Fruit fly (Drosophila melanogaster) whole organism, embryonic: ENCODE results near the gene Kua.
A peak's percentile ranks its signal among the peaks of the same experiment; 100 is the strongest.

Experiments
- Asciz ChIP-seq: fragments of 200-800 bp; sonication (Bioruptor generic); optimal IDR thresholded peaks from 2 replicates; lab custom pipeline; 2017; ENCODE audit warnings: missing biosample characterization, mild to moderate bottlenecking, missing genetic modification characterization, missing genetic modification reagents
- Atf3 ChIP-seq: fragments of 200-800 bp; sonication (Bioruptor generic); optimal IDR thresholded peaks from 3 replicates; lab custom pipeline; 2016; ENCODE audit warnings: missing biosample characterization, missing genetic modification characterization
- Bteb2 ChIP-seq: fragments of 200-800 bp; sonication (Bioruptor generic); optimal IDR thresholded peaks from 2 replicates; lab custom pipeline; 2016; ENCODE audit warnings: missing biosample characterization, missing genetic modification characterization
- CG10979 ChIP-seq: fragments of 200-800 bp; sonication (Bioruptor generic); optimal IDR thresholded peaks from 2 replicates; lab custom pipeline; 2018; ENCODE audit warnings: missing biosample characterization, mild to moderate bottlenecking, missing genetic modification characterization, moderate library complexity
- CG12744 ChIP-seq: fragments of 200-800 bp; sonication (Bioruptor generic); optimal IDR thresholded peaks from 2 replicates; lab custom pipeline; 2016; ENCODE audit warnings: missing biosample characterization, missing genetic modification characterization
- CG14965 ChIP-seq: fragments of 200-800 bp; sonication (Bioruptor generic); optimal IDR thresholded peaks from 2 replicates; lab custom pipeline; 2016; ENCODE audit warnings: missing biosample characterization, missing genetic modification characterization, borderline replicate concordance
- CG16815 ChIP-seq: fragments of 200-800 bp; sonication (Bioruptor generic); optimal IDR thresholded peaks from 3 replicates; lab custom pipeline; 2017; ENCODE audit warnings: missing biosample characterization, mild to moderate bottlenecking, missing genetic modification characterization
- CG17359 ChIP-seq: fragments of 200-800 bp; sonication (Bioruptor generic); optimal IDR thresholded peaks from 3 replicates; lab custom pipeline; 2018; ENCODE audit warnings: missing biosample characterization, mild to moderate bottlenecking, missing genetic modification characterization, moderate library complexity
- CG17612 ChIP-seq: fragments of 200-800 bp; sonication (Bioruptor generic); IDR thresholded peaks from 2 replicates; pipeline ENCODE4 v1.3.6; 2022; ENCODE audit warnings: missing biosample characterization, missing genetic modification characterization
- CG18011 ChIP-seq: fragments of 200-800 bp; sonication (Bioruptor generic); optimal IDR thresholded peaks from 2 replicates; lab custom pipeline; 2017; ENCODE audit warnings: missing biosample characterization, missing genetic modification characterization, mild to moderate bottlenecking, moderate library complexity, missing genotype
- CG30431 ChIP-seq: fragments of 200-800 bp; sonication (Bioruptor generic); optimal IDR thresholded peaks from 2 replicates; lab custom pipeline; 2017; ENCODE audit warnings: missing biosample characterization, missing genetic modification characterization
- CG34422 ChIP-seq: fragments of 200-800 bp; sonication (Bioruptor generic); IDR thresholded peaks from 3 replicates; pipeline ENCODE4 v1.3.6; 2022; ENCODE audit warnings: missing biosample characterization, missing genetic modification characterization
- CG5245 ChIP-seq: fragments of 200-800 bp; sonication (Bioruptor generic); optimal IDR thresholded peaks from 3 replicates; lab custom pipeline; 2016; ENCODE audit warnings: missing biosample characterization, missing genetic modification characterization
- CG6854 ChIP-seq: fragments of 200-800 bp; sonication (Bioruptor generic); optimal IDR thresholded peaks from 3 replicates; lab custom pipeline; 2017; ENCODE audit warnings: missing biosample characterization, mild to moderate bottlenecking, missing genetic modification characterization
- CG7556 ChIP-seq: fragments of 200-800 bp; sonication (Bioruptor generic); optimal IDR thresholded peaks from 2 replicates; lab custom pipeline; 2017; ENCODE audit warnings: missing biosample characterization, mild to moderate bottlenecking, missing genetic modification characterization
- CG9215 ChIP-seq: fragments of 200-800 bp; sonication (Bioruptor generic); IDR thresholded peaks from 2 replicates; pipeline ENCODE4 v1.3.6; 2022; ENCODE audit warnings: missing biosample characterization, missing genetic modification characterization
- CG9797 ChIP-seq: fragments of 200-800 bp; sonication (Bioruptor generic); optimal IDR thresholded peaks from 3 replicates; lab custom pipeline; 2018; ENCODE audit warnings: missing biosample characterization, mild to moderate bottlenecking, missing genetic modification characterization
- D19B ChIP-seq: fragments of 200-800 bp; sonication (Bioruptor generic); optimal IDR thresholded peaks from 2 replicates; lab custom pipeline; 2017; ENCODE audit warnings: missing biosample characterization, mild to moderate bottlenecking, missing genetic modification characterization
- Dek ChIP-seq: fragments of 200-800 bp; sonication (Bioruptor generic); optimal IDR thresholded peaks from 3 replicates; lab custom pipeline; 2019; ENCODE audit warnings: missing biosample characterization, mild to moderate bottlenecking, missing genetic modification characterization, moderate library complexity
- Dip2 ChIP-seq: fragments of 200-800 bp; sonication (Bioruptor generic); IDR thresholded peaks from 2 replicates; pipeline ENCODE4 v1.3.6; 2022; ENCODE audit warnings: missing biosample characterization, missing genetic modification characterization
- Dll ChIP-seq: fragments of 200-800 bp; sonication (Bioruptor generic); IDR thresholded peaks from 4 replicates; pipeline ENCODE4 v1.3.6; 2022; ENCODE audit warnings: missing biosample characterization, missing genetic modification characterization; ENCODE audit not compliant: partially characterized antibody
- Fer3 ChIP-seq: fragments of 200-800 bp; sonication (Bioruptor generic); optimal IDR thresholded peaks from 2 replicates; lab custom pipeline; 2018; ENCODE audit warnings: missing biosample characterization, mild to moderate bottlenecking, missing genetic modification characterization, moderate library complexity
- Hr51 ChIP-seq, 2 experiments: fragments of 200-800 bp; sonication (Bioruptor generic); optimal IDR thresholded peaks; 2 replicates in 1 of 2; 3 replicates in 1 of 2; lab custom pipeline; 2016 to 2018; ENCODE audit warnings: missing biosample characterization in 2 of 2, missing genetic modification characterization in 2 of 2, mild to moderate bottlenecking in 1 of 2, moderate library complexity in 1 of 2
- Lim3 ChIP-seq: fragments of 200-800 bp; sonication (Bioruptor generic); IDR thresholded peaks from 2 replicates; pipeline ENCODE4 v1.3.6; 2022; ENCODE audit warnings: missing biosample characterization, missing genetic modification characterization
- MESR4 ChIP-seq: fragments of 200-800 bp; sonication (Bioruptor generic); optimal IDR thresholded peaks from 2 replicates; lab custom pipeline; 2018; ENCODE audit warnings: missing biosample characterization, mild to moderate bottlenecking, missing genetic modification characterization, moderate library complexity
- Med ChIP-seq: fragments of 200-800 bp; sonication (Bioruptor generic); peaks from one replicate; lab custom pipeline; 2016; ENCODE audit warnings: missing biosample characterization, missing genetic modification characterization, mild to moderate bottlenecking, inconsistent platforms, moderate library complexity
- Nf-YB ChIP-seq: fragments of 200-800 bp; sonication (Bioruptor generic); optimal IDR thresholded peaks from 3 replicates; lab custom pipeline; 2019; ENCODE audit warnings: missing biosample characterization, mild to moderate bottlenecking, missing genetic modification characterization, moderate library complexity
- Rfx ChIP-seq: fragments of 200-800 bp; sonication (Bioruptor generic); IDR thresholded peaks from 2 replicates; pipeline ENCODE4 v1.3.6; 2022; ENCODE audit warnings: missing biosample characterization, missing genetic modification characterization
- Sox102F ChIP-seq: fragments of 200-800 bp; sonication (Bioruptor generic); optimal IDR thresholded peaks from 2 replicates; lab custom pipeline; 2018; ENCODE audit warnings: missing biosample characterization, mild to moderate bottlenecking, missing genetic modification characterization, moderate library complexity
- caup ChIP-seq: fragments of 200-800 bp; sonication (Bioruptor generic); optimal IDR thresholded peaks from 3 replicates; lab custom pipeline; 2017; ENCODE audit warnings: missing biosample characterization, mild to moderate bottlenecking, missing genetic modification characterization, moderate library complexity; ENCODE audit not compliant: severe bottlenecking
- ewg ChIP-seq: fragments of 200-800 bp; sonication (Bioruptor generic); optimal IDR thresholded peaks from 3 replicates; lab custom pipeline; 2017; ENCODE audit warnings: mild to moderate bottlenecking, missing biosample characterization, missing genetic modification reagents, missing genetic modification characterization
- fd64A ChIP-seq: fragments of 200-800 bp; sonication (Bioruptor generic); optimal IDR thresholded peaks from 3 replicates; lab custom pipeline; 2018; ENCODE audit warnings: missing biosample characterization, mild to moderate bottlenecking, missing genetic modification characterization
- fu2 ChIP-seq: fragments of 200-800 bp; sonication (Bioruptor generic); optimal IDR thresholded peaks from 2 replicates; lab custom pipeline; 2016; ENCODE audit warnings: missing biosample characterization, missing genetic modification characterization
- gfzf ChIP-seq: fragments of 200-800 bp; sonication (Bioruptor generic); optimal IDR thresholded peaks from 2 replicates; lab custom pipeline; 2016; ENCODE audit warnings: missing biosample characterization, mild to moderate bottlenecking, missing genetic modification characterization, moderate library complexity
- gro ChIP-seq: fragments of 200-800 bp; sonication (Bioruptor generic); optimal IDR thresholded peaks from 2 replicates; lab custom pipeline; 2016; ENCODE audit warnings: missing biosample characterization, missing genetic modification characterization
- hb ChIP-seq: fragments of 200-800 bp; sonication (Bioruptor generic); IDR thresholded peaks from 3 replicates; pipeline ENCODE4 v1.3.6; 2022; ENCODE audit warnings: missing biosample characterization, missing genetic modification characterization; ENCODE audit not compliant: partially characterized antibody
- jumu ChIP-seq: fragments of 200-800 bp; sonication (Bioruptor generic); optimal IDR thresholded peaks from 3 replicates; lab custom pipeline; 2016; ENCODE audit warnings: missing biosample characterization, missing genetic modification characterization
- lab ChIP-seq: fragments of 200-800 bp; sonication (Bioruptor generic); optimal IDR thresholded peaks from 3 replicates; lab custom pipeline; 2017; ENCODE audit warnings: missing biosample characterization, missing genetic modification characterization, mild to moderate bottlenecking, moderate library complexity, missing genetic modification reagents
- luna ChIP-seq: fragments of 200-800 bp; sonication (Bioruptor generic); optimal IDR thresholded peaks from 2 replicates; lab custom pipeline; 2016; ENCODE audit warnings: missing biosample characterization, missing genetic modification characterization
- pzg ChIP-seq: fragments of 200-800 bp; sonication (Bioruptor generic); optimal IDR thresholded peaks from 3 replicates; lab custom pipeline; 2018; ENCODE audit warnings: missing biosample characterization, mild to moderate bottlenecking, missing genetic modification characterization, moderate library complexity
- sima ChIP-seq: fragments of 200-800 bp; sonication (Bioruptor generic); optimal IDR thresholded peaks from 2 replicates; lab custom pipeline; 2016; ENCODE audit warnings: missing biosample characterization, missing genetic modification characterization
- slp2 ChIP-seq: fragments of 200-800 bp; sonication (Bioruptor generic); optimal IDR thresholded peaks from 2 replicates; lab custom pipeline; 2016; ENCODE audit warnings: missing biosample characterization, missing genetic modification characterization
- sna ChIP-seq: fragments of 200-800 bp; sonication (Bioruptor generic); IDR thresholded peaks from 2 replicates; pipeline ENCODE4 v1.3.6; 2022; ENCODE audit warnings: missing biosample characterization, missing genetic modification characterization; ENCODE audit not compliant: partially characterized antibody
- sqz ChIP-seq: fragments of 200-800 bp; sonication (Bioruptor generic); optimal IDR thresholded peaks from 3 replicates; lab custom pipeline; 2018; ENCODE audit warnings: missing biosample characterization, mild to moderate bottlenecking, missing genetic modification characterization
- tap ChIP-seq: fragments of 200-800 bp; optimal IDR thresholded peaks from 3 replicates; lab custom pipeline; 2019; ENCODE audit warnings: missing biosample characterization, mild to moderate bottlenecking, missing genetic modification characterization, moderate library complexity
- tna ChIP-seq: fragments of 200-800 bp; sonication (Bioruptor generic); IDR thresholded peaks from 2 replicates; pipeline ENCODE4 v1.3.6; 2022; ENCODE audit warnings: missing biosample characterization, missing genetic modification characterization; ENCODE audit not compliant: partially characterized antibody
- tx ChIP-seq: fragments of 200-800 bp; sonication (Bioruptor generic); optimal IDR thresholded peaks from 2 replicates; lab custom pipeline; 2016; ENCODE audit warnings: missing biosample characterization, missing genetic modification characterization
- yki ChIP-seq: fragments of >200 bp; optimal IDR thresholded peaks from 3 replicates; lab custom pipeline; 2018
- z ChIP-seq: fragments of 200-800 bp; sonication (Bioruptor generic); IDR thresholded peaks from 3 replicates; pipeline ENCODE4 v1.3.6; 2022; ENCODE audit warnings: missing biosample characterization, missing genetic modification characterization
- zfh1 ChIP-seq: fragments of 200-800 bp; sonication (Bioruptor generic); IDR thresholded peaks from 3 replicates; pipeline ENCODE4 v1.3.6; 2022; ENCODE audit warnings: missing biosample characterization, missing genetic modification characterization

Gene Kua

DNA sequence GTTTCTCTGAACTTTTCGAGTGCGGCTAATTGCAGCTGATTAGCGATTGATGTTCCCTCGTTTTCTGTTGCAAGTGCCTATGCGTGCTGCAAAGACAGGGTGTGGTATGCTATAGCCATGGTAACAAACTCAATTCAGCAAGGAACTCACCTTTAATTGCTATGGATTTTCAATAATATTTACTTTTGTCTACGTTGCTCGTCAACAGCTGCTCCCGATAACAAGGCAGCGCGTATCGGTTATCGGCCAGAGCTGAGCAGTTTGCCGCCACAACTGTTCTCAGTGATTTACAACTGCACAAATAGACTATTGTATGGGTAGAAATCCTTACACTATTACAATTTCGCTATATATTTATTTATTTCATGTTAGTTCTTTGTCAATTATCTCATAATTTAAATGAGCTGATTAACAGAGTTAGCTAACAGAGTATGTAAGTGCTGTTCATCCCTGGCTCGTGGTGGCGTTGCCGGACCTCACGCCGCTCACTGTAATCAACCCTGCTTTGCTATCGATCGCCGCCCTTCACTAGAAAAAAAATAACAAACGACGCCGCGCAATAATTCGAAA is 22.1 kb upstream of the Kua start, which contains the start of the genes pr and neb (continued):
- no peak for TF ChIP-seq tna (GFP tag; lab: Robert Waterston, UW)
- TF ChIP-seq gro (GFP tag; lab: Kevin White, UChicago) = peak; percentile 7
- peak; percentile 26 for TF ChIP-seq ewg (GFP tag; lab: Kevin White, UChicago)
- TF ChIP-seq pzg (GFP tag; lab: Kevin White, UChicago) = peak; percentile 72
- peak; percentile 24 for TF ChIP-seq Dek (tag; lab: Kevin White, UChicago)
- peak; percentile 20 to 66 for TF ChIP-seq Hr51 (GFP tag; optimal IDR thresholded peaks at IDR 0.05; lab: Kevin White, UChicago)
- no peak for TF ChIP-seq CG16815 (GFP tag; lab: Kevin White, UChicago)
- peak; percentile 33 for TF ChIP-seq Bteb2 (GFP tag; lab: Kevin White, UChicago)
- TF ChIP-seq Atf3 = no peak
- peak; percentile 24 for TF ChIP-seq CG30431 (GFP tag; lab: Kevin White, UChicago)
- no peak for TF ChIP-seq Fer3
- no peak for TF ChIP-seq tap (tag; lab: Kevin White, UChicago)
- TF ChIP-seq CG6854 = no peak
- no peak for TF ChIP-seq z
- peak; percentile 49 for TF ChIP-seq MESR4 (GFP tag; lab: Kevin White, UChicago)
- TF ChIP-seq zfh1 (GFP tag; lab: Robert Waterston, UW) = peak; percentile 62
- no peak for TF ChIP-seq CG9215 (GFP tag; lab: Robert Waterston, UW)
- peak; percentile 61 for TF ChIP-seq CG7556
- no peak for TF ChIP-seq luna (GFP tag; lab: Kevin White, UChicago)
- no peak for TF ChIP-seq Lim3 (GFP tag; lab: Robert Waterston, UW)
- no peak for TF ChIP-seq Asciz (GFP tag; lab: Kevin White, UChicago)
- TF ChIP-seq slp2 (GFP tag; lab: Kevin White, UChicago) = no peak
- peak; percentile 89 for TF ChIP-seq Med
- no peak for TF ChIP-seq D19B (GFP tag; lab: Kevin White, UChicago)
- peak; percentile 13 for TF ChIP-seq gfzf (GFP tag; lab: Kevin White, UChicago)
- peak; percentile 67 for TF ChIP-seq Sox102F (GFP tag; lab: Kevin White, UChicago)
- no peak for TF ChIP-seq tx (GFP tag; lab: Kevin White, UChicago)
- TF ChIP-seq CG9797 (GFP tag; lab: Kevin White, UChicago) = peak; percentile 34
- TF ChIP-seq caup = peak; percentile 41
- TF ChIP-seq sima (GFP tag; lab: Kevin White, UChicago) = no peak
- TF ChIP-seq Nf-YB (GFP tag; lab: Kevin White, UChicago) = peak; percentile 41
- peak; percentile 25 for TF ChIP-seq lab
- peak; percentile 64 for TF ChIP-seq sna
- peak; percentile 51 for TF ChIP-seq sqz (GFP tag; lab: Kevin White, UChicago)
- TF ChIP-seq CG34422 (GFP tag; lab: Robert Waterston, UW) = peak; percentile 67; the same call in 1 of the 3 replicates
- TF ChIP-seq CG14965 = no peak
- TF ChIP-seq Dll = peak; percentile 65; the same call in 2 of the 4 replicates
- TF ChIP-seq Rfx = peak; percentile 84
- TF ChIP-seq hb (GFP tag; lab: Robert Waterston, UW) = no peak
- no peak for TF ChIP-seq fu2 (GFP tag; lab: Kevin White, UChicago)
- peak; percentile 3 for TF ChIP-seq CG10979
- no peak for TF ChIP-seq yki (lab: Kevin White, UChicago)
- peak; percentile 13 for TF ChIP-seq jumu (GFP tag; lab: Kevin White, UChicago)
- no peak for TF ChIP-seq CG17359 (tag; lab: Kevin White, UChicago)
- TF ChIP-seq CG18011 = peak; percentile 40
- no peak for TF ChIP-seq CG12744
- TF ChIP-seq CG5245 (GFP tag; lab: Kevin White, UChicago) = peak; percentile 42
- no peak for TF ChIP-seq fd64A
- TF ChIP-seq CG17612 (GFP tag; lab: Robert Waterston, UW) = no peak
- no peak for TF ChIP-seq Dip2 (GFP tag; lab: Robert Waterston, UW)
